Worm (Caenorhabditis elegans) whole organism, L2 larva: Measurements from ENCODE around the gene H23N18.6.

Experiments
- C34F6.9 ChIP-seq: fragments of 150-350 bp; optimal IDR thresholded peaks from 2 replicates; lab custom pipeline; 2014; ENCODE audit warnings: missing biosample characterization, missing genetic modification characterization
- F13H6.1 ChIP-seq: sonication (generic microtip); optimal IDR thresholded peaks from 2 replicates; lab custom pipeline; 2016; ENCODE audit warnings: missing genetic modification characterization, missing compliant biosample characterization
- Y55F3AM.14 ChIP-seq: fragments of 200-800 bp; sonication (Bioruptor generic); optimal IDR thresholded peaks from 2 replicates; lab custom pipeline; 2018; ENCODE audit warnings: mild to moderate bottlenecking, missing genetic modification characterization, missing compliant biosample characterization
- ZK546.5 ChIP-seq: sonication (generic microtip); optimal IDR thresholded peaks from 2 replicates; lab custom pipeline; 2017; ENCODE audit warnings: missing biosample characterization, missing genetic modification characterization
- aly-2 ChIP-seq: fragments of 150-350 bp; optimal IDR thresholded peaks from 2 replicates; lab custom pipeline; 2014; ENCODE audit warnings: missing biosample characterization, missing genetic modification characterization
- ama-1 ChIP-seq: fragments of 150-350 bp; optimal IDR thresholded peaks from 2 replicates; lab custom pipeline; 2018; ENCODE audit warnings: inconsistent platforms
- ceh-16 ChIP-seq: fragments of 150-350 bp; optimal IDR thresholded peaks from 2 replicates; lab custom pipeline; 2014; ENCODE audit warnings: missing biosample characterization, missing genetic modification characterization
- ceh-82 ChIP-seq: fragments of 150-350 bp; optimal IDR thresholded peaks from 2 replicates; lab custom pipeline; 2014; ENCODE audit warnings: missing biosample characterization, missing genetic modification characterization
- egl-27 ChIP-seq: sonication (generic microtip); optimal IDR thresholded peaks from 3 replicates; lab custom pipeline; 2017; ENCODE audit warnings: missing biosample characterization, missing genetic modification reagents, missing genetic modification characterization
- elt-3 ChIP-seq: sonication (generic microtip); optimal IDR thresholded peaks from 2 replicates; lab custom pipeline; 2017; ENCODE audit warnings: missing biosample characterization, missing genetic modification characterization
- fos-1 ChIP-seq: fragments of 150-350 bp; optimal IDR thresholded peaks from 2 replicates; lab custom pipeline; 2014; ENCODE audit warnings: missing biosample characterization, missing genetic modification characterization
- gmeb-1 ChIP-seq: fragments of 150-350 bp; optimal IDR thresholded peaks from 2 replicates; lab custom pipeline; 2014; ENCODE audit warnings: missing biosample characterization, missing genetic modification characterization
- lin-11 ChIP-seq: fragments of 150-350 bp; sonication (generic microtip); optimal IDR thresholded peaks from 2 replicates; lab custom pipeline; 2014; ENCODE audit warnings: missing biosample characterization, missing genetic modification characterization, inconsistent platforms, mixed read lengths
- lin-13 ChIP-seq: fragments of 150-350 bp; optimal IDR thresholded peaks from 2 replicates; lab custom pipeline; 2014; ENCODE audit warnings: missing biosample characterization, missing genetic modification reagents, missing genetic modification characterization
- lin-39 ChIP-seq: fragments of 150-350 bp; optimal IDR thresholded peaks from 2 replicates; lab custom pipeline; 2014; ENCODE audit warnings: missing biosample characterization, missing genetic modification reagents, missing genetic modification characterization
- lsy-2 ChIP-seq, 2 experiments: fragments of 150-350 bp in 1 of 2; sonication (generic microtip) in 1 of 2; optimal IDR thresholded peaks; 2 replicates each; lab custom pipeline; 2014 to 2017; ENCODE audit warnings: missing biosample characterization in 2 of 2, missing genetic modification characterization in 2 of 2
- mdl-1 ChIP-seq, 2 experiments: fragments of 150-350 bp in 1 of 2; sonication (generic microtip) in 1 of 2; optimal IDR thresholded peaks; 2 replicates each; lab custom pipeline; 2017; ENCODE audit warnings: missing biosample characterization in 2 of 2, missing genetic modification characterization in 2 of 2
- nhr-11 ChIP-seq: fragments of 150-350 bp; optimal IDR thresholded peaks from 2 replicates; lab custom pipeline; 2014; ENCODE audit warnings: missing biosample characterization, missing genetic modification characterization
- nhr-129 ChIP-seq: fragments of 150-350 bp; optimal IDR thresholded peaks from 2 replicates; lab custom pipeline; 2014; ENCODE audit warnings: missing biosample characterization, missing genetic modification characterization
- nhr-21 ChIP-seq: fragments of 150-350 bp; optimal IDR thresholded peaks from 2 replicates; lab custom pipeline; 2014; ENCODE audit warnings: missing biosample characterization, missing genetic modification characterization
- nhr-23 ChIP-seq: fragments of 150-350 bp; optimal IDR thresholded peaks from 2 replicates; lab custom pipeline; 2014; ENCODE audit warnings: missing biosample characterization, missing genetic modification reagents, missing genetic modification characterization
- nhr-237 ChIP-seq: fragments of 150-350 bp; optimal IDR thresholded peaks from 2 replicates; lab custom pipeline; 2014; ENCODE audit warnings: missing biosample characterization, missing genetic modification characterization
- nhr-25 ChIP-seq: fragments of 150-350 bp; sonication (generic microtip); optimal IDR thresholded peaks from 3 replicates; lab custom pipeline; 2014; ENCODE audit warnings: missing biosample characterization, missing genetic modification characterization
- nhr-6 ChIP-seq: fragments of 150-350 bp; optimal IDR thresholded peaks from 2 replicates; lab custom pipeline; 2014; ENCODE audit warnings: missing biosample characterization, missing genetic modification characterization
- nhr-77 ChIP-seq: fragments of 150-350 bp; optimal IDR thresholded peaks from 2 replicates; lab custom pipeline; 2014; ENCODE audit warnings: missing biosample characterization, missing genetic modification characterization
- skn-1 ChIP-seq: sonication (generic microtip); optimal IDR thresholded peaks from 2 replicates; lab custom pipeline; 2017; ENCODE audit warnings: missing biosample characterization, missing genetic modification characterization
- sma-9 ChIP-seq, 2 experiments: fragments of 150-350 bp in 1 of 2; sonication (generic microtip) in 1 of 2; optimal IDR thresholded peaks; 2 replicates each; lab custom pipeline; 2014 to 2016; ENCODE audit warnings: missing genetic modification characterization in 2 of 2, mild to moderate bottlenecking in 1 of 2, missing biosample characterization in 1 of 2, missing compliant biosample characterization in 1 of 2, missing genetic modification reagents in 1 of 2, moderate library complexity in 1 of 2
- snpc-4 ChIP-seq: fragments of 150-350 bp; optimal IDR thresholded peaks from 2 replicates; lab custom pipeline; 2014; ENCODE audit warnings: missing biosample characterization, missing genetic modification characterization
- unc-55 ChIP-seq: fragments of 150-350 bp; sonication (generic microtip); optimal IDR thresholded peaks from 3 replicates; lab custom pipeline; 2014; ENCODE audit warnings: missing biosample characterization, missing genetic modification reagents, missing genetic modification characterization
- unc-62 ChIP-seq: fragments of 150-350 bp; optimal IDR thresholded peaks from 2 replicates; lab custom pipeline; 2014; ENCODE audit warnings: missing biosample characterization, missing genetic modification reagents, missing genetic modification characterization
- zag-1 ChIP-seq: fragments of 150-350 bp; optimal IDR thresholded peaks from 2 replicates; lab custom pipeline; 2014; ENCODE audit warnings: missing biosample characterization, missing genetic modification characterization
- ztf-1 ChIP-seq: fragments of 200-800 bp; sonication (Bioruptor generic); conservative IDR thresholded peaks from 2 replicates; pipeline ENCODE4 v1.3.6; 2022; ENCODE audit warnings: missing genetic modification characterization, missing compliant biosample characterization
- ztf-11 ChIP-seq: sonication (generic microtip); optimal IDR thresholded peaks from 2 replicates; lab custom pipeline; 2017; ENCODE audit warnings: missing biosample characterization, missing genetic modification characterization
- ztf-4 ChIP-seq: fragments of 150-350 bp; optimal IDR thresholded peaks from 2 replicates; lab custom pipeline; 2014; ENCODE audit warnings: missing biosample characterization, missing genetic modification characterization

Gene H23N18.6

DNA sequence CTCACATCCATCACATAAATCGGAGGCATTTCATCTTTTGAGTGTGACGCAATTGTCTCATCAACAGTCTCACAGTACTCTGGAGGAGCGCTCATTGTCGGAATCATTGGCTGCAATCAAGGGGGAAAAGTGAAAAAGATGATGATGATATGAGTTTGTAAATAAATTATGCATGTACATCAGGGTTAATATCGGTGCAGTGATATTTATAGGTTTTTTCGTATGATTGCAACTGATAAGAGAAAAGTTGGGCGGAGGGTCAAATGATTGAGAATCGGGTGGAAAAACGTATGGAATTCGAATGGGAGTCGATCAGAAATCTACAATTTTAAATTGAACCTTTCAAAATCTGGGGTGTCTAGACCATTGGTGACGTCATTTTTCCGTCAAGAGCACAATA lies at the start of gene H23N18.6:
Gene H23N18.6 (minus strand): TSS at position 201 of the 400 bp plus-strand sequence.
- TF ChIP-seq gmeb-1: peak; percentile 24
- no peak for TF ChIP-seq F13H6.1 (tag; lab: Kevin White, UChicago)
- TF ChIP-seq ceh-16 (tag; lab: Kevin White, UChicago): no peak
- no peak for TF ChIP-seq nhr-25 (tag; lab: Kevin White, UChicago)
- TF ChIP-seq C34F6.9: no peak
- TF ChIP-seq unc-55: no peak
- no peak for TF ChIP-seq nhr-11 (tag; lab: Kevin White, UChicago)
- TF ChIP-seq ceh-82 (tag; lab: Kevin White, UChicago): no peak
- TF ChIP-seq snpc-4 (tag; lab: Kevin White, UChicago): no peak
- no peak for TF ChIP-seq Y55F3AM.14
- no peak for TF ChIP-seq lsy-2 (tag; optimal IDR thresholded peaks at IDR 0.05; lab: Kevin White, UChicago)
- TF ChIP-seq fos-1 (tag; lab: Kevin White, UChicago): peak; percentile 80
- no peak for TF ChIP-seq ztf-11 (tag; lab: Kevin White, UChicago)
- TF ChIP-seq nhr-21: no peak
- TF ChIP-seq skn-1 (tag; lab: Kevin White, UChicago): no peak
- TF ChIP-seq nhr-6 (tag; lab: Kevin White, UChicago): no peak
- TF ChIP-seq nhr-77 (tag; lab: Kevin White, UChicago): no peak
- TF ChIP-seq sma-9 (GFP tag; optimal IDR thresholded peaks at IDR 0.05; lab: Kevin White, UChicago): peak; percentile 32
- no peak for TF ChIP-seq sma-9 (tag; optimal IDR thresholded peaks at IDR 0.05; lab: Kevin White, UChicago)
- TF ChIP-seq nhr-129 (tag; lab: Kevin White, UChicago): no peak
- no peak for TF ChIP-seq ztf-1 (GFP tag; lab: Robert Waterston, UW)
- no peak for TF ChIP-seq unc-62
- no peak for TF ChIP-seq elt-3 (tag; lab: Kevin White, UChicago)

DNA sequence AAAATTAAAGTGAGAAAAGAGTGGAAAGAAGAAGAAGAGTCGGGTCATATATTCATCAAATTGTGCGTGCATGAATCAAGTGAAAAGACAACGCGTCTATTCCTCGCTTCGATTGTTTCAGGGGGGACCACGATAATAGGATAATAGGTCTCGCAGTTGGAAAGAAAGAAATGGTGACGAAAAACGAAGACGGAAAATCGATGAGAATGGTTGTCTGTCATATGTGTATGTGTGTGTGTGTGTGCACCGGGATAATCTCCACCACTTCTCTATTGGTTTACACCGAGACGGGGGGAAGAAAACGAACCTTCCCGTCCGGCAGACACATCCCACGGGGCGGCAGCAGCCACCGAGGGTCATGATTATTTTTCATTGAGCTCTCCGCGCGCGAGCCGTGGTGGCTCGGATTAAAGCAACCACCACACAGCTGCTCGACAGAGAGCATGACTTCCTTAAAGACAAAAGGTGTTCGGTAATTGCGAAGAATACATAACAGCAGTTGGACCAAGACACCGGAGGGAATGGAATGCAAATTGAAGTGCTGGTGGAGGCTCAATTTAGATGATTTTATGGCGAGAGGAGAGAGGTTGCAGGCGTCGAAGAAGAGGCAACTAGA lies 49.2 kb upstream of the H23N18.6 start:
- TF ChIP-seq unc-55 (peak; percentile 22), nhr-6 (tag; lab: Kevin White, UChicago) (no peak), Y55F3AM.14 (peak; percentile 9), zag-1 (tag; lab: Kevin White, UChicago) (no peak), C34F6.9 (no peak)
- TF ChIP-seq, all 48 proteins: peak for 2

DNA sequence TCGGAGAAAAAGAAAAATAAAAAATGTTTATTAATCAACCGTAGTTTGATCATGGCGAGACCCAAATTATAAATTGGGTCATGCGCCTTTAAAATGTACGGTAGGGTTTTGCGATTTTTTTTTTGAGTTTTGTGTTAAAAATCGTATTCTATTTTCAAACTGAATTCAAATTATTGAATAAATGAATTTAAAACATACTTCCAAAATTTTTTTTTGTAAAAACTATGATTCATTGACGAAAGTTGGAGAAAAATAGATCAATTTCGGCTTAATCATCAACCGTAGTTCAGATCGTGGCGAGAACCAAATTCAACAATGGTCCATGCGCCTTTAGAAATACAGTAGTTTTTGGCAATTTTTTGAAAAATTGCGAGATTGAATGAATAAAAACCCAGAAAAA lies 48.7 kb upstream of the H23N18.6 start:
- TF ChIP-seq ztf-4 (tag; lab: Kevin White, UChicago) (no peak), aly-2 (no peak), mdl-1 (tag; optimal IDR thresholded peaks at IDR 0.05; lab: Kevin White, UChicago) (no peak), nhr-25 (tag; lab: Kevin White, UChicago) (no peak), nhr-23 (tag; lab: Kevin White, UChicago) (no peak), ztf-11 (tag; lab: Kevin White, UChicago) (no peak), ZK546.5 (tag; lab: Kevin White, UChicago) (no peak), ceh-82 (tag; lab: Kevin White, UChicago) (no peak)

DNA sequence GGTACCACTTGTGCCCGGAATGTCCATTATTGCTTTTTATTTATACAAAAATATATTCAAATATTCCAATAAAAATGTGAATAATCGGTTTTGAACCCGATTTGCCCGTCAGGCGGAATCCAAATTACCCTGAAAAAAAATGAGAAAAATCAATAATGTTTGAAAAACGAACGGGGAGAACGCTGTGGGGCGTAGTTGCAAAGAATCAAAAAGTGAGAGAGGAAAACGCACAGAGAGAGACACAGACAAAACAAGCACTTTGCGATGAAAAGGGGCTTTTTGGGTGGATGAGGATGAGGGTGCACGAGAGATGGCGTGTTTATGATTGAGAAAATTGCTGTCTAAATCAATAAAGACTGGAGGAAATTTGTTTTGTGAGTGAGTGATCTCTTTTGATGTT lies 48.1 kb upstream of the H23N18.6 start, which contains the start of gene tam-1:
Gene tam-1 (minus strand): TSS at position 135 of the 400 bp plus-strand sequence.
- no peak for TF ChIP-seq nhr-21
- TF ChIP-seq C34F6.9: peak; percentile 40
- no peak for TF ChIP-seq ztf-11 (tag; lab: Kevin White, UChicago)
- TF ChIP-seq gmeb-1: no peak
- TF ChIP-seq ztf-4 (tag; lab: Kevin White, UChicago): no peak
- no peak for TF ChIP-seq nhr-6 (tag; lab: Kevin White, UChicago)

DNA sequence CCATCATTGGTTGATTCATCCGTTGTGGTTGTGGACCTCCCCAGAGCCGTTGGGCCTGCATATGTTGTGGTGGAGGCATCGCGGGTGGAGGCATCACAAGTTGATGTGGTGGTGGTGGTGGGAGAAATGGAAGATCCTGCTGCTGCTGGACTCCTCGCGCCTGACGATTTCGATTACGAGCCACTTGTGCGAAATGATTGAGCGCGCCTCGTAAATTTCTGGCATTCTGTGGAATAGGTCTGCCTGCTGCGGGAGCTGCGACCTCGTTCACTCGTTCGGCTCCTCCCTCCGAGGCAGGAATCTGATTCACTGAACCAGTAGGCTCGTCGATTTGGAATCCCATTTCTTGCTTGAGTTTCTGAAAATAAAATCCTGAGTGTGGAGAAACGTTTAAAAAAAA lies 45.8 kb upstream of the H23N18.6 start:
- TF ChIP-seq ztf-11 (tag; lab: Kevin White, UChicago) (no peak), egl-27 (tag; lab: Kevin White, UChicago) (no peak), nhr-23 (tag; lab: Kevin White, UChicago) (no peak), lin-39 (no peak), nhr-129 (tag; lab: Kevin White, UChicago) (no peak), lin-13 (GFP tag; lab: Kevin White, UChicago) (no peak), ama-1 (lab: Kevin White, UChicago) (no peak), lin-11 (tag; lab: Kevin White, UChicago) (no peak), nhr-237 (no peak), elt-3 (tag; lab: Kevin White, UChicago) (no peak), ceh-82 (tag; lab: Kevin White, UChicago) (no peak)
